Worm (Caenorhabditis elegans): Measurements from ENCODE around the gene C06A8.8.

Gene C06A8.8

ce11 chrII:7806054-7806453 is 34.2 kb upstream of the C06A8.8 start:
- TF ChIP-seq flt-1 (GFP tag; IDR thresholded peaks at IDR 0.05) (no peak), B0310.2 (tag; optimal IDR thresholded peaks at IDR 0.05) (no peak), pes-1 (GFP tag; IDR thresholded peaks at IDR 0.05) (no peak), hmg-4 (GFP tag; optimal IDR thresholded peaks at IDR 0.05) (no peak), ets-7 (tag; optimal IDR thresholded peaks at IDR 0.05) (no peak), scrt-1 (GFP tag; IDR thresholded peaks at IDR 0.05) (no peak), tbx-37 (GFP tag; conservative IDR thresholded peaks at IDR 0.05) (no peak), aly-1 (tag; optimal IDR thresholded peaks at IDR 0.05) (no peak), ama-1 (optimal IDR thresholded peaks at IDR 0.05) (no peak), tra-4 (tag; optimal IDR thresholded peaks at IDR 0.05) (no peak), hnd-1 (tag; optimal IDR thresholded peaks at IDR 0.05) (no peak), hmbx-1 (tag; optimal IDR thresholded peaks at IDR 0.05) (no peak), tbx-11 (GFP tag; IDR thresholded peaks at IDR 0.05) (no peak), ceh-13 (GFP tag; optimal IDR thresholded peaks at IDR 0.05) (no peak)

- TF ChIP-seq sea-1 (GFP tag; conservative IDR thresholded peaks at IDR 0.05) (no peak), ets-7 (tag; optimal IDR thresholded peaks at IDR 0.05) (no peak), F13C5.2 (tag; optimal IDR thresholded peaks at IDR 0.05) (no peak), tra-4 (tag; optimal IDR thresholded peaks at IDR 0.05) (no peak), pes-1 (GFP tag; IDR thresholded peaks at IDR 0.05) (no peak), tbx-37 (GFP tag; conservative IDR thresholded peaks at IDR 0.05) (no peak)
Measured at ce11 chrII:7803174-7803573, 31.4 kb upstream of the C06A8.8 start.

ce11 chrII:7801899-7802298 is 30.1 kb upstream of the C06A8.8 start:
- no peak for TF ChIP-seq flt-1 (GFP tag; IDR thresholded peaks at IDR 0.05)
- TF ChIP-seq hnd-1 (tag; optimal IDR thresholded peaks at IDR 0.05): no peak
- TF ChIP-seq pes-1 (GFP tag; IDR thresholded peaks at IDR 0.05): no peak
- no peak for TF ChIP-seq ets-7 (tag; optimal IDR thresholded peaks at IDR 0.05)
- no peak for TF ChIP-seq tbx-11 (GFP tag; IDR thresholded peaks at IDR 0.05)
- TF ChIP-seq ceh-13 (GFP tag; optimal IDR thresholded peaks at IDR 0.05): no peak
- TF ChIP-seq F13C5.2 (tag; optimal IDR thresholded peaks at IDR 0.05): no peak

- TF ChIP-seq F13C5.2 (tag; optimal IDR thresholded peaks at IDR 0.05) (no peak), tbx-11 (GFP tag; IDR thresholded peaks at IDR 0.05) (no peak), ceh-13 (GFP tag; optimal IDR thresholded peaks at IDR 0.05) (no peak), hmg-4 (GFP tag; optimal IDR thresholded peaks at IDR 0.05) (no peak), aly-1 (tag; optimal IDR thresholded peaks at IDR 0.05) (no peak), hnd-1 (tag; optimal IDR thresholded peaks at IDR 0.05) (no peak), ama-1 (optimal IDR thresholded peaks at IDR 0.05) (no peak), B0310.2 (tag; optimal IDR thresholded peaks at IDR 0.05) (no peak), flt-1 (GFP tag; IDR thresholded peaks at IDR 0.05) (no peak)
Measured at ce11 chrII:7801255-7801654, 29.4 kb upstream of the C06A8.8 start.

- no peak for TF ChIP-seq ceh-36 (tag; optimal IDR thresholded peaks at IDR 0.05)
- TF ChIP-seq ets-7 (tag; optimal IDR thresholded peaks at IDR 0.05): no peak
- TF ChIP-seq hmg-4 (GFP tag; optimal IDR thresholded peaks at IDR 0.05): no peak
- no peak for TF ChIP-seq flt-1 (GFP tag; IDR thresholded peaks at IDR 0.05)
- no peak for TF ChIP-seq aly-1 (tag; optimal IDR thresholded peaks at IDR 0.05)
Measured at ce11 chrII:7795299-7795698, 23.5 kb upstream of the C06A8.8 start.

ce11 chrII:7794222-7794621 is 22.4 kb upstream of the C06A8.8 start, which contains the start of gene glr-4:
Gene glr-4 (minus strand): TSS chrII:7794322.
- TF ChIP-seq F13C5.2 (tag; optimal IDR thresholded peaks at IDR 0.05) (no peak), hmg-4 (GFP tag; optimal IDR thresholded peaks at IDR 0.05) (no peak), tra-4 (tag; optimal IDR thresholded peaks at IDR 0.05) (no peak)

- no peak for TF ChIP-seq hmg-4 (GFP tag; optimal IDR thresholded peaks at IDR 0.05)
- no peak for TF ChIP-seq hmbx-1 (tag; optimal IDR thresholded peaks at IDR 0.05)
- TF ChIP-seq B0310.2 (tag; optimal IDR thresholded peaks at IDR 0.05): no peak
- TF ChIP-seq tbx-11 (GFP tag; IDR thresholded peaks at IDR 0.05): no peak
- TF ChIP-seq hnd-1 (tag; optimal IDR thresholded peaks at IDR 0.05): no peak
- TF ChIP-seq sea-1 (GFP tag; conservative IDR thresholded peaks at IDR 0.05): no peak
- TF ChIP-seq flt-1 (GFP tag; IDR thresholded peaks at IDR 0.05): no peak
- no peak for TF ChIP-seq scrt-1 (GFP tag; IDR thresholded peaks at IDR 0.05)
- no peak for TF ChIP-seq aly-1 (tag; optimal IDR thresholded peaks at IDR 0.05)
- TF ChIP-seq ceh-13 (GFP tag; optimal IDR thresholded peaks at IDR 0.05): no peak
- TF ChIP-seq ets-7 (tag; optimal IDR thresholded peaks at IDR 0.05): no peak
Measured at ce11 chrII:7792514-7792913, 20.7 kb upstream of the C06A8.8 start.

- TF ChIP-seq ama-1 (optimal IDR thresholded peaks at IDR 0.05): no peak
- no peak for TF ChIP-seq aly-1 (tag; optimal IDR thresholded peaks at IDR 0.05)
- no peak for TF ChIP-seq hmbx-1 (tag; optimal IDR thresholded peaks at IDR 0.05)
- no peak for TF ChIP-seq tra-4 (tag; optimal IDR thresholded peaks at IDR 0.05)
- TF ChIP-seq ceh-13 (GFP tag; optimal IDR thresholded peaks at IDR 0.05): no peak
- TF ChIP-seq ets-7 (tag; optimal IDR thresholded peaks at IDR 0.05): no peak
- TF ChIP-seq tbx-11 (GFP tag; IDR thresholded peaks at IDR 0.05): no peak
- TF ChIP-seq hmg-4 (GFP tag; optimal IDR thresholded peaks at IDR 0.05): no peak
- no peak for TF ChIP-seq hnd-1 (tag; optimal IDR thresholded peaks at IDR 0.05)
Measured at ce11 chrII:7791408-7792050, 19.7 kb upstream of the C06A8.8 start.
